Worm (Caenorhabditis elegans) whole organism, midembryonic: ENCODE measurements around the gene snf-10.

Experiments used
- klf-2 ChIP-seq: fragments of 200-800 bp; sonication (Bioruptor generic); conservative IDR thresholded peaks from 2 replicates; pipeline ENCODE4 v1.3.6; 2022; ENCODE audit warnings: missing genetic modification reagents, missing genetic modification characterization, missing compliant biosample characterization
- ztf-29 ChIP-seq: fragments of 200-800 bp; sonication (Bioruptor generic); IDR thresholded peaks from 2 replicates; pipeline ENCODE4 v1.3.6; 2022; ENCODE audit warnings: missing genetic modification reagents, missing genetic modification characterization, missing compliant biosample characterization

DNA sequence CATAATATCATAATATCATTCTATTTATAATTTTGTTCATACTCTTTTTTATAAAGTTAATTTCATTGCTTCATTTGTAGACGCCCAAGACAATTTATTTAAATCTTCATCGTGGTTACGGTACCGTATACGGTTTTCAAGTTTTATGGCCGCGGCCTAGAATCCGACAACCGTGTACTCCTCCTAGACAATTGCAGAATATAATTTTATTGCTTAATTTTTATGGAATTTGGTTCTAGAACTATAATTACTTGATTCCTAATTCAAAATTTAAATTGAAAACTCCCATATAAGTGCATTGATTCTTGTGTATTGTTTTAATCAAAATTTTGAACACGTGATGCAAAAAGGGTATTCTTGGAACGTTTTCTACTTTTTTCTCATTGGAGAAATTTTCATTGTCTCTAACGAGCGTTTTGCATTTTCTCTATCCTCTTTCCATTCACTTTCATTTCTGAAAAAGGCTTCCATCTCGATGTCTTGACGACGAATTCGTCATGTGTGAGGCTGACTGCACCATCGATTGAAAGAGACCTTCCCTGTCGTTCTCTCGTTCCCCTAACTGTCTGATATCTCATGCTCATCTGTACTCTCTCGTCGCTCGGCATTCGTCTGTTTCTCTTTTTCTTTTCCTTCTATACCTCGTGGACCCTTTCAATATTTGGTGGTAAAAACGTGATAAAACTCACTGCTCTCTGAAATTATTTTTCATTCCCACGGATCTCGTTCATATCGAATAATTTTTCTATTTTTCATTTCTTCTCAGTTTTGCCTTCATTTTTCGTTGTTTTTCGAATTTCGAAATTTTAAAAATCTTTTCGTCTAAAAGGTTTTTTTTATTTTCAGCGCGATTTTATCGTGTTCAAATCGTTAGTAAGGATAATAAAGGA, 757 bp upstream of the snf-10 start, which contains the start of gene pap-1:
- TF ChIP-seq ztf-29 (no peak), klf-2 (GFP tag; lab: Robert Waterston, UW) (no peak)
